2 worm cellular contexts compared by ENCODE assay signal in genomic region chrIII:89155-89554, ce11.
TF ChIP-seq lines count a peak whose summit lies in the region.

No protein-coding gene starts in this region.

TF ChIP-seq in whole organism, L2 larva, 48 proteins besides CTCF, POLR2A, EP300 and RAD21 (continued from another document):
- TF ChIP-seq nhr-129 (tag; optimal IDR thresholded peaks at IDR 0.05; lab: Kevin White, UChicago) (peak; percentile 48), C34F6.9 (tag; optimal IDR thresholded peaks at IDR 0.05; lab: Kevin White, UChicago) (peak; percentile 26), mab-5 (tag; optimal IDR thresholded peaks at IDR 0.05; lab: Kevin White, UChicago) (no peak), unc-62 (GFP tag; optimal IDR thresholded peaks at IDR 0.05; lab: Kevin White, UChicago) (no peak), ztf-4 (tag; optimal IDR thresholded peaks at IDR 0.05; lab: Kevin White, UChicago) (peak; percentile 47), nhr-12 (tag; optimal IDR thresholded peaks at IDR 0.05; lab: Kevin White, UChicago) (no peak), ztf-11 (tag; optimal IDR thresholded peaks at IDR 0.05; lab: Kevin White, UChicago) (no peak), ceh-82 (tag; optimal IDR thresholded peaks at IDR 0.05; lab: Kevin White, UChicago) (no peak), unc-55 (GFP tag; optimal IDR thresholded peaks at IDR 0.05; lab: Kevin White, UChicago) (peak; percentile 52), nhr-6 (tag; optimal IDR thresholded peaks at IDR 0.05; lab: Kevin White, UChicago) (no peak), ceh-16 (tag; optimal IDR thresholded peaks at IDR 0.05; lab: Kevin White, UChicago) (no peak), nhr-21 (tag; optimal IDR thresholded peaks at IDR 0.05; lab: Kevin White, UChicago) (peak; percentile 44), alr-1 (tag; optimal IDR thresholded peaks at IDR 0.05; lab: Kevin White, UChicago) (no peak), snpc-4 (tag; optimal IDR thresholded peaks at IDR 0.05; lab: Kevin White, UChicago) (no peak), lsy-2 (tag; optimal IDR thresholded peaks at IDR 0.05; lab: Kevin White, UChicago) (peak; percentile 17 to 62), lin-39 (tag; optimal IDR thresholded peaks at IDR 0.05; lab: Kevin White, UChicago) (no peak), mbf-1 (tag; optimal IDR thresholded peaks at IDR 0.05; lab: Kevin White, UChicago) (no peak), fos-1 (tag; optimal IDR thresholded peaks at IDR 0.05; lab: Kevin White, UChicago) (peak; percentile 49), gmeb-1 (tag; optimal IDR thresholded peaks at IDR 0.05; lab: Kevin White, UChicago) (peak; percentile 45), ama-1 (optimal IDR thresholded peaks at IDR 0.05; lab: Kevin White, UChicago) (peak; percentile 54), nhr-23 (tag; optimal IDR thresholded peaks at IDR 0.05; lab: Kevin White, UChicago) (no peak), ZK546.5 (tag; optimal IDR thresholded peaks at IDR 0.05; lab: Kevin White, UChicago) (no peak), nhr-237 (tag; optimal IDR thresholded peaks at IDR 0.05; lab: Kevin White, UChicago) (no peak), sma-3 (GFP tag; optimal IDR thresholded peaks at IDR 0.05; lab: Kevin White, UChicago) (peak; percentile 51), elt-1 (tag; optimal IDR thresholded peaks at IDR 0.05; lab: Kevin White, UChicago) (no peak)

TF ChIP-seq in whole organism, L4 larva, 104 proteins besides CTCF, POLR2A, EP300 and RAD21 (continued from another document):
- TF ChIP-seq F44E2.7 (GFP tag; IDR thresholded peaks at IDR 0.05; lab: Robert Waterston, UW) (peak; percentile 82; the same call in 1 of the 2 replicates), nhr-77 (tag; optimal IDR thresholded peaks at IDR 0.05; lab: Kevin White, UChicago) (no peak), ZK546.5 (tag; optimal IDR thresholded peaks at IDR 0.05; lab: Kevin White, UChicago) (no peak), hmg-1.1 (GFP tag; IDR thresholded peaks at IDR 0.05; lab: Robert Waterston, UW) (peak; percentile 62), daf-8 (GFP tag; IDR thresholded peaks at IDR 0.05; lab: Robert Waterston, UW) (no peak), jun-1 (tag; optimal IDR thresholded peaks at IDR 0.05; lab: Kevin White, UChicago) (no peak), spr-3 (GFP tag; optimal IDR thresholded peaks at IDR 0.05; lab: Kevin White, UChicago) (peak; percentile 52), lim-7 (GFP tag; IDR thresholded peaks at IDR 0.05; lab: Robert Waterston, UW) (peak; percentile 81), egl-43 (GFP tag; IDR thresholded peaks at IDR 0.05; lab: Robert Waterston, UW) (peak; percentile 79; the same call in 1 of the 2 replicates), Y75B8A.6 (GFP tag; IDR thresholded peaks at IDR 0.05; lab: Robert Waterston, UW) (no peak), set-16 (GFP tag; IDR thresholded peaks at IDR 0.05; lab: Robert Waterston, UW) (no peak), zfp-3 (GFP tag; conservative IDR thresholded peaks at IDR 0.05; lab: Robert Waterston, UW) (peak; percentile 51; the same call in 1 of the 2 replicates), zfp-2 (tag; optimal IDR thresholded peaks at IDR 0.05; lab: Kevin White, UChicago) (no peak), mdt-29 (GFP tag; IDR thresholded peaks at IDR 0.05; lab: Robert Waterston, UW) (no peak), nhr-76 (tag; optimal IDR thresholded peaks at IDR 0.05; lab: Kevin White, UChicago) (no peak), T26A8.4 (GFP tag; IDR thresholded peaks at IDR 0.05; lab: Robert Waterston, UW) (peak; percentile 68), egl-27 (tag; optimal IDR thresholded peaks at IDR 0.05; lab: Kevin White, UChicago) (no peak), hif-1 (tag; optimal IDR thresholded peaks at IDR 0.05; lab: Kevin White, UChicago) (no peak), lin-29 (GFP tag; IDR thresholded peaks at IDR 0.05; lab: Robert Waterston, UW) (no peak), duxl-1 (tag; optimal IDR thresholded peaks at IDR 0.05; lab: Kevin White, UChicago; ENCODE audit: poor library complexity) (peak; percentile 84), nhr-41 (GFP tag; IDR thresholded peaks at IDR 0.05; lab: Robert Waterston, UW) (no peak), lin-39 (tag; optimal IDR thresholded peaks at IDR 0.05; lab: Kevin White, UChicago) (no peak), mes-2 (tag; optimal IDR thresholded peaks at IDR 0.05; lab: Kevin White, UChicago; ENCODE audit: poor library complexity, severe bottlenecking) (peak; percentile 72), attf-4 (tag; optimal IDR thresholded peaks at IDR 0.05; lab: Kevin White, UChicago) (no peak), snpc-1.2 (GFP tag; IDR thresholded peaks at IDR 0.05; lab: Robert Waterston, UW) (peak; percentile 71), ztf-11 (tag; optimal IDR thresholded peaks at IDR 0.05; lab: Kevin White, UChicago) (no peak), daf-12 (tag; optimal IDR thresholded peaks at IDR 0.05; lab: Kevin White, UChicago) (no peak), hlh-30 (tag; optimal IDR thresholded peaks at IDR 0.05; lab: Kevin White, UChicago; ENCODE audit: insufficient read depth) (peak; percentile 60), nhr-48 (tag; optimal IDR thresholded peaks at IDR 0.05; lab: Kevin White, UChicago) (no peak), madf-9 (GFP tag; conservative IDR thresholded peaks at IDR 0.05; lab: Robert Waterston, UW) (0 out of 2 replicates have a peak, but pooled peaks have one; percentile 60), php-3 (GFP tag; IDR thresholded peaks at IDR 0.05; lab: Robert Waterston, UW) (peak; percentile 46; the same call in 1 of the 2 replicates), pqm-1 (tag; optimal IDR thresholded peaks at IDR 0.05; lab: Kevin White, UChicago) (no peak), Y105C5A.15 (GFP tag; IDR thresholded peaks at IDR 0.05; lab: Robert Waterston, UW) (peak; percentile 78; the same call in 1 of the 2 replicates), ama-1 (optimal IDR thresholded peaks at IDR 0.05; lab: Kevin White, UChicago) (peak; percentile 89), nhr-11 (tag; optimal IDR thresholded peaks at IDR 0.05; lab: Kevin White, UChicago) (no peak), mdl-1 (tag; optimal IDR thresholded peaks at IDR 0.05; lab: Kevin White, UChicago) (no peak), nhr-102 (tag; optimal IDR thresholded peaks at IDR 0.05; lab: Kevin White, UChicago) (peak; percentile 52), zip-2 (tag; optimal IDR thresholded peaks at IDR 0.05; lab: Kevin White, UChicago) (peak; percentile 11), gei-8 (GFP tag; optimal IDR thresholded peaks at IDR 0.05; lab: Kevin White, UChicago) (peak; percentile 56), dmd-6 (GFP tag; IDR thresholded peaks at IDR 0.05; lab: Robert Waterston, UW) (peak; percentile 40), Y5F2A.4 (GFP tag; optimal IDR thresholded peaks at IDR 0.05; lab: Kevin White, UChicago) (peak; percentile 50), nhr-28 (tag; optimal IDR thresholded peaks at IDR 0.05; lab: Kevin White, UChicago) (no peak), D1046.2 (GFP tag; IDR thresholded peaks at IDR 0.05; lab: Robert Waterston, UW) (peak; percentile 62; the same call in 1 of the 2 replicates), mep-1 (tag; optimal IDR thresholded peaks at IDR 0.05; lab: Kevin White, UChicago) (peak; percentile 69), nhr-111 (GFP tag; optimal IDR thresholded peaks at IDR 0.05; lab: Kevin White, UChicago) (no peak), sdz-12 (GFP tag; optimal IDR thresholded peaks at IDR 0.05; lab: Kevin White, UChicago) (no peak), R02D3.7 (tag; optimal IDR thresholded peaks at IDR 0.05; lab: Kevin White, UChicago) (no peak), cey-2 (tag; optimal IDR thresholded peaks at IDR 0.05; lab: Kevin White, UChicago; ENCODE audit: borderline replicate concordance, insufficient read depth) (no peak), tra-1 (GFP tag; IDR thresholded peaks at IDR 0.05; lab: Robert Waterston, UW) (peak; percentile 48; the same call in 1 of the 2 replicates), daf-16 (GFP tag; optimal IDR thresholded peaks at IDR 0.05; lab: Kevin White, UChicago) (peak in 1 of 2 experiments; percentile 75), daf-16 (tag; optimal IDR thresholded peaks at IDR 0.05; lab: Kevin White, UChicago) (peak; percentile 41), dpl-1 (GFP tag; optimal IDR thresholded peaks at IDR 0.05; lab: Kevin White, UChicago) (peak; percentile 30), lir-3 (tag; optimal IDR thresholded peaks at IDR 0.05; lab: Kevin White, UChicago) (peak; percentile 39), unc-130 (GFP tag; optimal IDR thresholded peaks at IDR 0.05; lab: Kevin White, UChicago) (peak; percentile 61), skn-1 (tag; optimal IDR thresholded peaks at IDR 0.05; lab: Kevin White, UChicago) (no peak), snpc-4 (tag; optimal IDR thresholded peaks at IDR 0.05; lab: Kevin White, UChicago) (no peak), zag-1 (tag; optimal IDR thresholded peaks at IDR 0.05; lab: Kevin White, UChicago) (no peak), unc-39 (tag; optimal IDR thresholded peaks at IDR 0.05; lab: Kevin White, UChicago) (no peak), mxl-3 (GFP tag; optimal IDR thresholded peaks at IDR 0.05; lab: Kevin White, UChicago) (no peak), aha-1 (tag; lab: Kevin White, UChicago) (no peak), arid-1 (GFP tag; conservative IDR thresholded peaks at IDR 0.05; lab: Robert Waterston, UW) (peak; percentile 81), dmd-8 (GFP tag; IDR thresholded peaks at IDR 0.05; lab: Robert Waterston, UW) (peak; percentile 80), rbr-2 (tag; optimal IDR thresholded peaks at IDR 0.05; lab: Kevin White, UChicago) (peak; percentile 12), nhr-25 (tag; optimal IDR thresholded peaks at IDR 0.05; lab: Kevin White, UChicago; ENCODE audit: borderline replicate concordance, insufficient read depth) (no peak), unc-62 (GFP tag; optimal IDR thresholded peaks at IDR 0.05 in 1 of 2; lab: Kevin White, UChicago) (peak in 1 of 2 experiments; percentile 84), unc-62 (tag; optimal IDR thresholded peaks at IDR 0.05; lab: Kevin White, UChicago) (no peak), ceh-20 (GFP tag; IDR thresholded peaks at IDR 0.05; lab: Robert Waterston, UW) (0 out of 2 replicates have a peak, but pooled peaks have one; percentile 44), Y48G9A.11 (GFP tag; IDR thresholded peaks at IDR 0.05; lab: Robert Waterston, UW) (peak; percentile 93), lin-13 (GFP tag; optimal IDR thresholded peaks at IDR 0.05; lab: Kevin White, UChicago) (peak; percentile 55), nhr-42 (GFP tag; IDR thresholded peaks at IDR 0.05; lab: Robert Waterston, UW) (0 out of 2 replicates have a peak, but pooled peaks have one; percentile 47), zip-11 (GFP tag; IDR thresholded peaks at IDR 0.05; lab: Robert Waterston, UW) (no peak), lin-38 (GFP tag; IDR thresholded peaks at IDR 0.05; lab: Robert Waterston, UW) (peak; percentile 79), tag-97 (GFP tag; IDR thresholded peaks at IDR 0.05; lab: Robert Waterston, UW) (no peak), ceh-28 (tag; optimal IDR thresholded peaks at IDR 0.05; lab: Kevin White, UChicago) (peak; percentile 24), nhr-6 (tag; optimal IDR thresholded peaks at IDR 0.05; lab: Kevin White, UChicago) (no peak), vab-7 (GFP tag; IDR thresholded peaks at IDR 0.05; lab: Robert Waterston, UW) (peak; percentile 61; the same call in 1 of the 2 replicates), ceh-82 (tag; optimal IDR thresholded peaks at IDR 0.05; lab: Kevin White, UChicago) (no peak), nhr-237 (tag; optimal IDR thresholded peaks at IDR 0.05; lab: Kevin White, UChicago) (no peak), lin-15B (tag; optimal IDR thresholded peaks at IDR 0.05; lab: Kevin White, UChicago) (no peak), F26F4.8 (GFP tag; conservative IDR thresholded peaks at IDR 0.05; lab: Robert Waterston, UW) (peak; percentile 66; the same call in 1 of the 2 replicates), dve-1 (tag; optimal IDR thresholded peaks at IDR 0.05; lab: Kevin White, UChicago; ENCODE audit: insufficient read depth) (peak; percentile 70), F10B5.3 (tag; optimal IDR thresholded peaks at IDR 0.05; lab: Kevin White, UChicago) (no peak), dmd-9 (GFP tag; IDR thresholded peaks at IDR 0.05; lab: Robert Waterston, UW) (0 out of 2 replicates have a peak, but pooled peaks have one; percentile 55), ctbp-1 (GFP tag; IDR thresholded peaks at IDR 0.05; lab: Robert Waterston, UW) (peak; percentile 44; the same call in 1 of the 2 replicates)
